Fruit fly (Drosophila melanogaster) whole organism, embryonic: ENCODE measurements around the gene rin.

Experiments used
- Asciz ChIP-seq: fragments of 200-800 bp; sonication (Bioruptor generic); optimal IDR thresholded peaks from 2 replicates; lab custom pipeline; 2017; ENCODE audit warnings: missing biosample characterization, mild to moderate bottlenecking, missing genetic modification characterization, missing genetic modification reagents
- BEAF-32 ChIP-seq: fragments of 200-800 bp; sonication (Bioruptor generic); optimal IDR thresholded peaks from 3 replicates; lab custom pipeline; 2017; ENCODE audit warnings: missing biosample characterization, missing genetic modification characterization, mild to moderate bottlenecking, moderate library complexity, missing genetic modification reagents
- CG10209 ChIP-seq: fragments of 200-800 bp; sonication (Bioruptor generic); optimal IDR thresholded peaks from 3 replicates; lab custom pipeline; 2017; ENCODE audit warnings: missing biosample characterization, mild to moderate bottlenecking, missing genetic modification characterization, missing genetic modification reagents
- CG10462 ChIP-seq: fragments of 200-800 bp; sonication (Bioruptor generic); optimal IDR thresholded peaks from 2 replicates; lab custom pipeline; 2016; ENCODE audit warnings: missing biosample characterization, missing genetic modification characterization
- CG10543 ChIP-seq: fragments of 200-800 bp; sonication (Bioruptor generic); optimal IDR thresholded peaks from 3 replicates; lab custom pipeline; 2017; ENCODE audit warnings: missing biosample characterization, mild to moderate bottlenecking, missing genetic modification characterization, moderate library complexity
- CG11723 ChIP-seq: fragments of 200-800 bp; sonication (Bioruptor generic); optimal IDR thresholded peaks from 2 replicates; lab custom pipeline; 2017; ENCODE audit warnings: missing biosample characterization, mild to moderate bottlenecking, missing genetic modification characterization
- CG13624 ChIP-seq: fragments of 200-800 bp; sonication (Bioruptor generic); optimal IDR thresholded peaks from 2 replicates; lab custom pipeline; 2016; ENCODE audit warnings: missing biosample characterization, missing genetic modification characterization
- CG14667 ChIP-seq: fragments of 200-800 bp; sonication (Bioruptor generic); IDR thresholded peaks from 2 replicates; pipeline ENCODE4 v1.3.6; 2022; ENCODE audit warnings: missing biosample characterization, missing genetic modification characterization
- CG15073 ChIP-seq: fragments of 200-800 bp; sonication (Bioruptor generic); optimal IDR thresholded peaks from 2 replicates; lab custom pipeline; 2016; ENCODE audit warnings: missing biosample characterization, missing genetic modification characterization
- CG1647 ChIP-seq: fragments of 200-800 bp; sonication (Bioruptor generic); optimal IDR thresholded peaks from 3 replicates; lab custom pipeline; 2016; ENCODE audit warnings: missing biosample characterization, missing genetic modification characterization
- CG16815 ChIP-seq: fragments of 200-800 bp; sonication (Bioruptor generic); optimal IDR thresholded peaks from 3 replicates; lab custom pipeline; 2017; ENCODE audit warnings: missing biosample characterization, mild to moderate bottlenecking, missing genetic modification characterization
- CG17328 ChIP-seq: fragments of 200-800 bp; sonication (Bioruptor generic); IDR thresholded peaks from 2 replicates; pipeline ENCODE4 v1.3.6; 2022; ENCODE audit warnings: missing biosample characterization, missing genetic modification characterization
- CG17912 ChIP-seq: fragments of 200-800 bp; sonication (Bioruptor generic); optimal IDR thresholded peaks from 2 replicates; lab custom pipeline; 2018; ENCODE audit warnings: missing biosample characterization, mild to moderate bottlenecking, missing genetic modification characterization
- CG31365 ChIP-seq: fragments of 200-800 bp; sonication (Bioruptor generic); optimal IDR thresholded peaks from 2 replicates; lab custom pipeline; 2018; ENCODE audit warnings: missing biosample characterization, mild to moderate bottlenecking, missing genetic modification characterization
- CG3847 ChIP-seq: fragments of 200-800 bp; sonication (Bioruptor generic); IDR thresholded peaks from 2 replicates; pipeline ENCODE4 v1.3.6; 2022; ENCODE audit warnings: missing biosample characterization, missing genetic modification characterization
- CG43689 ChIP-seq: fragments of 200-800 bp; sonication (Bioruptor generic); IDR thresholded peaks from 2 replicates; pipeline ENCODE4 v1.3.6; 2022; ENCODE audit warnings: missing biosample characterization, missing genetic modification characterization
- CG7372 ChIP-seq: fragments of 200-800 bp; sonication (Bioruptor generic); IDR thresholded peaks from 2 replicates; pipeline ENCODE4 v1.3.6; 2022; ENCODE audit warnings: missing biosample characterization, missing genetic modification characterization
- CG8290 ChIP-seq, 3 experiments: fragments of 200-800 bp; sonication (Bioruptor generic); optimal IDR thresholded peaks; 2 replicates each; lab custom pipeline; 2016 to 2019; ENCODE audit warnings: missing biosample characterization in 3 of 3, missing genetic modification characterization in 3 of 3, mild to moderate bottlenecking in 2 of 3, moderate library complexity in 1 of 3
- CG9437 ChIP-seq: fragments of 200-800 bp; sonication (Bioruptor generic); optimal IDR thresholded peaks from 2 replicates; lab custom pipeline; 2018; ENCODE audit warnings: missing biosample characterization, mild to moderate bottlenecking, missing genetic modification characterization
- CHES-1-like ChIP-seq: fragments of 200-800 bp; sonication (Bioruptor generic); optimal IDR thresholded peaks from 2 replicates; lab custom pipeline; 2016; ENCODE audit warnings: missing biosample characterization, missing genetic modification characterization
- CrebB ChIP-seq: fragments of 200-800 bp; sonication (Bioruptor generic); optimal IDR thresholded peaks from 3 replicates; lab custom pipeline; 2018; ENCODE audit warnings: missing biosample characterization, mild to moderate bottlenecking, missing genetic modification characterization
- D ChIP-seq, 2 experiments: fragments of 200-800 bp in 1 of 2; fragments of >200 bp in 1 of 2; sonication (Bioruptor generic) in 1 of 2; optimal IDR thresholded peaks; 2 replicates in 1 of 2; 3 replicates in 1 of 2; lab custom pipeline; 2017; ENCODE audit warnings: mild to moderate bottlenecking in 1 of 2, missing biosample characterization in 1 of 2, missing genetic modification characterization in 1 of 2, missing genetic modification reagents in 1 of 2
- Dbx ChIP-seq: fragments of 200-800 bp; sonication (Bioruptor generic); IDR thresholded peaks from 3 replicates; pipeline ENCODE4 v1.3.6; 2022; ENCODE audit warnings: missing biosample characterization, missing genetic modification characterization
- Dip3 ChIP-seq: fragments of 200-800 bp; sonication (Bioruptor generic); optimal IDR thresholded peaks from 3 replicates; lab custom pipeline; 2016; ENCODE audit warnings: missing biosample characterization, missing genetic modification characterization
- Dp ChIP-seq: fragments of 200-800 bp; sonication (Bioruptor generic); optimal IDR thresholded peaks from 2 replicates; lab custom pipeline; 2018; ENCODE audit warnings: missing biosample characterization, mild to moderate bottlenecking, missing genetic modification characterization, moderate library complexity
- Ets65A ChIP-seq: fragments of 200-800 bp; sonication (Bioruptor generic); peaks from one replicate; lab custom pipeline; 2016; ENCODE audit warnings: missing biosample characterization, missing genetic modification characterization
- Ets97D ChIP-seq: fragments of 200-800 bp; sonication (Bioruptor generic); optimal IDR thresholded peaks from 3 replicates; lab custom pipeline; 2016; ENCODE audit warnings: missing biosample characterization, missing genetic modification characterization
- HmgZ ChIP-seq: fragments of 200-800 bp; sonication (Bioruptor generic); optimal IDR thresholded peaks from 2 replicates; lab custom pipeline; 2018; ENCODE audit warnings: missing biosample characterization, mild to moderate bottlenecking, missing genetic modification characterization
- Tbp ChIP-seq: fragments of >200 bp; optimal IDR thresholded peaks from 2 replicates; lab custom pipeline; 2018; ENCODE audit warnings: missing biosample characterization, missing genetic modification characterization
- Vsx1 ChIP-seq: fragments of 200-800 bp; sonication (Bioruptor generic); optimal IDR thresholded peaks from 2 replicates; lab custom pipeline; 2017; ENCODE audit warnings: missing biosample characterization, mild to moderate bottlenecking, missing genetic modification characterization, missing genetic modification reagents
- aop ChIP-seq: fragments of 200-800 bp; sonication (Bioruptor generic); IDR thresholded peaks from 2 replicates; pipeline ENCODE4 v1.3.6; 2022; ENCODE audit warnings: missing biosample characterization, missing genetic modification characterization
- az2 ChIP-seq: fragments of 200-800 bp; sonication (Bioruptor generic); optimal IDR thresholded peaks from 3 replicates; lab custom pipeline; 2016; ENCODE audit warnings: missing biosample characterization, missing genetic modification characterization
- cad ChIP-seq: fragments of >200 bp; optimal IDR thresholded peaks from 2 replicates; lab custom pipeline; 2017; ENCODE audit warnings: missing biosample characterization, missing genetic modification characterization
- crp ChIP-seq, 2 experiments: fragments of 200-800 bp; sonication (Bioruptor generic); optimal IDR thresholded peaks; 2 replicates in 1 of 2; 3 replicates in 1 of 2; lab custom pipeline; 2017; ENCODE audit warnings: missing biosample characterization in 2 of 2, missing genetic modification characterization in 2 of 2, mild to moderate bottlenecking in 1 of 2, moderate library complexity in 1 of 2
- cwo ChIP-seq: fragments of 200-800 bp; sonication (Bioruptor generic); optimal IDR thresholded peaks from 3 replicates; lab custom pipeline; 2017; ENCODE audit warnings: missing biosample characterization, missing genetic modification characterization, mild to moderate bottlenecking, moderate library complexity, missing genetic modification reagents
- dimm ChIP-seq: fragments of 200-800 bp; sonication (Bioruptor generic); IDR thresholded peaks from 2 replicates; pipeline ENCODE4 v1.3.6; 2022; ENCODE audit warnings: missing biosample characterization, missing genetic modification characterization
- ftz-f1 ChIP-seq: fragments of 200-800 bp; sonication (Bioruptor generic); optimal IDR thresholded peaks from 2 replicates; lab custom pipeline; 2016; ENCODE audit warnings: missing biosample characterization, missing genetic modification characterization
- gce ChIP-seq: fragments of 200-800 bp; sonication (Bioruptor generic); IDR thresholded peaks from 3 replicates; pipeline ENCODE4 v1.3.6; 2022; ENCODE audit warnings: missing biosample characterization, missing genetic modification characterization
- gcm2 ChIP-seq: fragments of 200-800 bp; sonication (Bioruptor generic); optimal IDR thresholded peaks from 2 replicates; lab custom pipeline; 2016; ENCODE audit warnings: missing biosample characterization, missing genetic modification characterization
- gem ChIP-seq: fragments of 200-800 bp; sonication (Bioruptor generic); optimal IDR thresholded peaks from 2 replicates; lab custom pipeline; 2019; ENCODE audit warnings: missing biosample characterization, mild to moderate bottlenecking, missing genetic modification characterization, moderate library complexity
- hth ChIP-seq: fragments of >200 bp; optimal IDR thresholded peaks from 2 replicates; lab custom pipeline; 2017; ENCODE audit warnings: inconsistent platforms
- ind ChIP-seq: fragments of 200-800 bp; sonication (Bioruptor generic); optimal IDR thresholded peaks from 3 replicates; lab custom pipeline; 2016; ENCODE audit warnings: missing biosample characterization, missing genetic modification characterization
- lilli ChIP-seq: fragments of 200-800 bp; sonication (Bioruptor generic); optimal IDR thresholded peaks from 3 replicates; lab custom pipeline; 2016; ENCODE audit warnings: missing biosample characterization, missing genetic modification characterization
- nau ChIP-seq: fragments of 200-800 bp; sonication (Bioruptor generic); optimal IDR thresholded peaks from 3 replicates; lab custom pipeline; 2017; ENCODE audit warnings: missing biosample characterization, mild to moderate bottlenecking, missing genetic modification characterization, missing genetic modification reagents
- rib ChIP-seq: fragments of 200-800 bp; sonication (Bioruptor generic); IDR thresholded peaks from 2 replicates; pipeline ENCODE4 v1.3.6; 2022; ENCODE audit warnings: missing biosample characterization, missing genetic modification characterization
- schlank ChIP-seq: fragments of 200-800 bp; sonication (Bioruptor generic); optimal IDR thresholded peaks from 2 replicates; lab custom pipeline; 2018; ENCODE audit warnings: missing biosample characterization, mild to moderate bottlenecking, missing genetic modification characterization
- sna ChIP-seq: fragments of 200-800 bp; sonication (Bioruptor generic); IDR thresholded peaks from 2 replicates; pipeline ENCODE4 v1.3.6; 2022; ENCODE audit warnings: missing biosample characterization, missing genetic modification characterization; ENCODE audit not compliant: partially characterized antibody
- trh ChIP-seq: fragments of 200-800 bp; sonication (Bioruptor generic); optimal IDR thresholded peaks from 2 replicates; lab custom pipeline; 2016; ENCODE audit warnings: missing biosample characterization, missing genetic modification characterization
- zen2 ChIP-seq: fragments of 200-800 bp; sonication (Bioruptor generic); IDR thresholded peaks from 3 replicates; pipeline ENCODE4 v1.3.6; 2022; ENCODE audit warnings: missing biosample characterization, missing genetic modification characterization; ENCODE audit not compliant: partially characterized antibody
- zfh1 ChIP-seq: fragments of 200-800 bp; sonication (Bioruptor generic); IDR thresholded peaks from 3 replicates; pipeline ENCODE4 v1.3.6; 2022; ENCODE audit warnings: missing biosample characterization, missing genetic modification characterization

The rin gene

DNA sequence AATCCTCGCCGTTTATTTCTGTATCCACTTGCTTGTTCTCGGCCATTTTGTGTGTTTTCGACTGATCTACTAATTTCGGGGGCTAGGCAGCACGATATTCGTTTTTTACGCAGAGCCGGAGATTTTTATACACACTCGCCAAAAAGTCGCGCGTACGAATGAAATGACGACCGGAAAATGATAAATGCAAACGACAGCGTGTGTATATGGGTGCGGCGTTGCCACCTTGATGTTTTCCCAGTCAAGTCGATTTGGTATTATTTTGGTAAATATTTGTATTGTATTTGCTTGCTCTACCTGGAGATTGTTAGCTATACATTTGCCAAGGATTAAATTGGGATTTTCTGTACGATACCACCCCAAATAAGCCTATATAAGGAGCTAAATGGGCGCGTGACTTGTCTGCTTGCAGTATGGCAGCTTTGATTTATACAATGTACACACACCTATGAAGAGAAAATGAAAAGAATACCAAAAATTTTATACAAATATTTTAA lies 882 bp upstream of the rin start, which contains the start of gene sqd (continued):
- TF ChIP-seq crp (GFP tag; optimal IDR thresholded peaks at IDR 0.05; lab: Kevin White, UChicago) (no peak), CrebB (tag; lab: Kevin White, UChicago) (peak; percentile 31), lilli (GFP tag; lab: Kevin White, UChicago) (peak; percentile 56), CG3847 (GFP tag; lab: Robert Waterston, UW) (peak; percentile 72), az2 (GFP tag; lab: Kevin White, UChicago) (peak; percentile 9), aop (GFP tag; lab: Robert Waterston, UW) (no peak), Ets65A (GFP tag; lab: Kevin White, UChicago) (peak; percentile 90), Asciz (GFP tag; lab: Kevin White, UChicago) (peak; percentile 44), cwo (GFP tag; lab: Kevin White, UChicago) (no peak), nau (GFP tag; lab: Kevin White, UChicago) (no peak), HmgZ (tag; lab: Kevin White, UChicago) (peak; percentile 37), CG31365 (tag; lab: Kevin White, UChicago) (peak; percentile 47), CG10462 (GFP tag; lab: Kevin White, UChicago) (no peak), Ets97D (peak; percentile 93), CG16815 (GFP tag; lab: Kevin White, UChicago) (no peak), CG15073 (GFP tag; lab: Kevin White, UChicago) (no peak), Vsx1 (GFP tag; lab: Kevin White, UChicago) (peak; percentile 32), CG7372 (GFP tag; lab: Robert Waterston, UW) (peak; percentile 51; the same call in 1 of the 2 replicates), CG8290 (GFP tag; optimal IDR thresholded peaks at IDR 0.05; lab: Kevin White, UChicago) (no peak), CG8290 (tag; optimal IDR thresholded peaks at IDR 0.05; lab: Kevin White, UChicago) (peak in 1 of 2 experiments; percentile 73), rib (GFP tag; lab: Robert Waterston, UW) (no peak), trh (no peak), CG13624 (GFP tag; lab: Kevin White, UChicago) (peak; percentile 29), CG10209 (peak; percentile 60), schlank (tag; lab: Kevin White, UChicago) (peak; percentile 50), zfh1 (peak; percentile 36; the same call in 1 of the 3 replicates), CHES-1-like (no peak), Dbx (peak; percentile 25; the same call in 1 of the 3 replicates), CG9437 (GFP tag; lab: Kevin White, UChicago) (no peak), CG17328 (GFP tag; lab: Robert Waterston, UW) (peak; percentile 40; the same call in 1 of the 2 replicates), CG43689 (GFP tag; lab: Robert Waterston, UW) (no peak), gcm2 (GFP tag; lab: Kevin White, UChicago) (no peak), D (optimal IDR thresholded peaks at IDR 0.05; lab: Kevin White, UChicago) (no peak), D (GFP tag; optimal IDR thresholded peaks at IDR 0.05; lab: Kevin White, UChicago) (no peak), ind (peak; percentile 38), zen2 (no peak), CG10543 (GFP tag; lab: Kevin White, UChicago) (peak; percentile 62), Dp (GFP tag; lab: Kevin White, UChicago) (peak; percentile 3), hth (no peak), Dip3 (peak; percentile 40), BEAF-32 (GFP tag; lab: Kevin White, UChicago) (peak; percentile 55), dimm (GFP tag; lab: Robert Waterston, UW) (no peak), ftz-f1 (GFP tag; lab: Kevin White, UChicago) (no peak), CG14667 (no peak), Tbp (GFP tag; lab: Kevin White, UChicago) (no peak), CG17912 (peak; percentile 22), sna (GFP tag; lab: Robert Waterston, UW) (no peak), gce (GFP tag; lab: Robert Waterston, UW) (no peak), CG11723 (peak; percentile 15), cad (GFP tag; lab: Kevin White, UChicago) (no peak), CG1647 (GFP tag; lab: Kevin White, UChicago) (no peak), gem (tag; lab: Kevin White, UChicago) (peak; percentile 36)
